Fruit fly (Drosophila melanogaster) whole organism, prepupa: ENCODE data around the gene fz3.

Experiments
- Blimp-1 ChIP-seq: fragments of 200-800 bp; sonication (Bioruptor generic); optimal IDR thresholded peaks from 3 replicates; lab custom pipeline; 2017; ENCODE audit warnings: missing biosample characterization, missing genetic modification characterization, mild to moderate bottlenecking, moderate library complexity, missing genetic modification reagents
- CG11294 ChIP-seq: fragments of 200-800 bp; sonication (Bioruptor generic); IDR thresholded peaks from 2 replicates; pipeline ENCODE4 v1.3.6; 2022; ENCODE audit warnings: missing biosample characterization, missing genetic modification characterization
- CG11762 ChIP-seq: fragments of 200-800 bp; sonication (Bioruptor generic); optimal IDR thresholded peaks from 3 replicates; lab custom pipeline; 2016; ENCODE audit warnings: missing biosample characterization, missing genetic modification characterization; ENCODE audit not compliant: insufficient read depth
- CG11902 ChIP-seq: fragments of 200-800 bp; sonication (Bioruptor generic); optimal IDR thresholded peaks from 3 replicates; lab custom pipeline; 2016; ENCODE audit warnings: missing biosample characterization, missing genetic modification characterization
- CG15336 ChIP-seq: fragments of 200-800 bp; sonication (Bioruptor generic); IDR thresholded peaks from 2 replicates; pipeline ENCODE4 v1.3.6; 2022; ENCODE audit warnings: missing biosample characterization, missing genetic modification characterization
- CG1621 ChIP-seq: fragments of 200-800 bp; sonication (Bioruptor generic); optimal IDR thresholded peaks from 3 replicates; lab custom pipeline; 2018; ENCODE audit warnings: missing biosample characterization, mild to moderate bottlenecking, missing genetic modification characterization
- CG3032 ChIP-seq: fragments of 200-800 bp; optimal IDR thresholded peaks from 2 replicates; lab custom pipeline; 2019; ENCODE audit warnings: missing biosample characterization, mild to moderate bottlenecking, missing genetic modification characterization, moderate library complexity
- CG31627 ChIP-seq: fragments of 200-800 bp; sonication (Bioruptor generic); optimal IDR thresholded peaks from 3 replicates; lab custom pipeline; 2016; ENCODE audit warnings: missing biosample characterization, missing genetic modification characterization
- CG32006 ChIP-seq: fragments of 200-800 bp; sonication (Bioruptor generic); optimal IDR thresholded peaks from 3 replicates; lab custom pipeline; 2017; ENCODE audit warnings: missing biosample characterization, mild to moderate bottlenecking, missing genetic modification characterization
- CG34406 ChIP-seq: fragments of 200-800 bp; sonication (Bioruptor generic); optimal IDR thresholded peaks from 3 replicates; lab custom pipeline; 2016; ENCODE audit warnings: missing biosample characterization, missing genetic modification characterization
- CG3919 ChIP-seq: fragments of 200-800 bp; sonication (Bioruptor generic); optimal IDR thresholded peaks from 3 replicates; lab custom pipeline; 2016; ENCODE audit warnings: missing biosample characterization, missing genetic modification characterization
- CG4318 ChIP-seq: fragments of 200-800 bp; sonication (Bioruptor generic); optimal IDR thresholded peaks from 3 replicates; lab custom pipeline; 2017; ENCODE audit warnings: missing biosample characterization, mild to moderate bottlenecking, missing genetic modification characterization
- CG6276 ChIP-seq: fragments of 200-800 bp; sonication (Bioruptor generic); optimal IDR thresholded peaks from 2 replicates; lab custom pipeline; 2017; ENCODE audit warnings: missing biosample characterization, mild to moderate bottlenecking, missing genetic modification characterization
- CG6792 ChIP-seq: fragments of 200-800 bp; sonication (Bioruptor generic); optimal IDR thresholded peaks from 3 replicates; lab custom pipeline; 2016; ENCODE audit warnings: missing biosample characterization, missing genetic modification characterization
- CG6808 ChIP-seq: fragments of 200-800 bp; sonication (Bioruptor generic); optimal IDR thresholded peaks from 3 replicates; lab custom pipeline; 2017; ENCODE audit warnings: missing biosample characterization, missing genetic modification characterization, mild to moderate bottlenecking, moderate library complexity, missing genetic modification reagents
- CG6854 ChIP-seq: fragments of 200-800 bp; sonication (Bioruptor generic); optimal IDR thresholded peaks from 2 replicates; lab custom pipeline; 2017; ENCODE audit warnings: missing biosample characterization, mild to moderate bottlenecking, missing genetic modification characterization
- CG8119 ChIP-seq: fragments of 200-800 bp; sonication (Bioruptor generic); IDR thresholded peaks from 3 replicates; pipeline ENCODE4 v1.3.6; 2022; ENCODE audit warnings: missing biosample characterization, missing genetic modification characterization
- CG8632 ChIP-seq: fragments of 200-800 bp; sonication (Bioruptor generic); optimal IDR thresholded peaks from 3 replicates; lab custom pipeline; 2016; ENCODE audit warnings: missing biosample characterization, missing genetic modification characterization
- CG9139 ChIP-seq: fragments of 200-800 bp; sonication (Bioruptor generic); optimal IDR thresholded peaks from 3 replicates; lab custom pipeline; 2017; ENCODE audit warnings: missing biosample characterization, mild to moderate bottlenecking, missing genetic modification characterization
- Eip75B ChIP-seq: fragments of 200-800 bp; sonication (Bioruptor generic); optimal IDR thresholded peaks from 3 replicates; lab custom pipeline; 2016; ENCODE audit warnings: missing biosample characterization, missing genetic modification characterization
- Eip78C ChIP-seq: fragments of 200-800 bp; sonication (Bioruptor generic); peaks from one replicate; lab custom pipeline; 2016; ENCODE audit warnings: missing biosample characterization, missing genetic modification characterization
- Eip93F ChIP-seq: fragments of 200-800 bp; sonication (Bioruptor generic); optimal IDR thresholded peaks from 2 replicates; lab custom pipeline; 2016; ENCODE audit warnings: missing biosample characterization, mild to moderate bottlenecking, missing genetic modification characterization
- Ets21C ChIP-seq: fragments of 200-800 bp; sonication (Bioruptor generic); optimal IDR thresholded peaks from 3 replicates; lab custom pipeline; 2016; ENCODE audit warnings: missing biosample characterization, missing genetic modification characterization
- Ets96B ChIP-seq: fragments of 200-800 bp; optimal IDR thresholded peaks from 2 replicates; lab custom pipeline; 2019; ENCODE audit warnings: missing biosample characterization, mild to moderate bottlenecking, missing genetic modification characterization, moderate library complexity
- Gug ChIP-seq: fragments of 200-800 bp; sonication (Bioruptor generic); IDR thresholded peaks from 2 replicates; pipeline ENCODE4 v1.3.6; 2022; ENCODE audit warnings: missing biosample characterization, missing genetic modification characterization
- Hr38 ChIP-seq: sonication (Bioruptor generic); optimal IDR thresholded peaks from 2 replicates; lab custom pipeline; 2016; ENCODE audit warnings: missing biosample characterization, missing genetic modification characterization
- Lpt ChIP-seq: fragments of 200-800 bp; sonication (Bioruptor generic); optimal IDR thresholded peaks from 3 replicates; lab custom pipeline; 2016; ENCODE audit warnings: missing biosample characterization, missing genetic modification characterization
- Met ChIP-seq: fragments of 200-800 bp; sonication (Bioruptor generic); optimal IDR thresholded peaks from 3 replicates; lab custom pipeline; 2016; ENCODE audit warnings: missing biosample characterization, missing genetic modification characterization
- Sox102F ChIP-seq: fragments of 200-800 bp; sonication (Bioruptor generic); optimal IDR thresholded peaks from 2 replicates; lab custom pipeline; 2016; ENCODE audit warnings: missing biosample characterization, mild to moderate bottlenecking, missing genetic modification characterization
- Sox14 ChIP-seq: fragments of 200-800 bp; sonication (Bioruptor generic); optimal IDR thresholded peaks from 3 replicates; lab custom pipeline; 2016; ENCODE audit warnings: missing biosample characterization, missing genetic modification characterization
- achi ChIP-seq: fragments of 200-800 bp; sonication (Bioruptor generic); optimal IDR thresholded peaks from 3 replicates; lab custom pipeline; 2016; ENCODE audit warnings: missing biosample characterization, missing genetic modification characterization
- acj6 ChIP-seq: fragments of 200-800 bp; sonication (Bioruptor generic); optimal IDR thresholded peaks from 3 replicates; lab custom pipeline; 2016; ENCODE audit warnings: missing biosample characterization, missing genetic modification characterization
- cyc ChIP-seq: fragments of 200-800 bp; sonication (Bioruptor generic); optimal IDR thresholded peaks from 3 replicates; lab custom pipeline; 2016; ENCODE audit warnings: missing biosample characterization, missing genetic modification characterization
- dac ChIP-seq: fragments of 200-800 bp; sonication (Bioruptor generic); optimal IDR thresholded peaks from 2 replicates; lab custom pipeline; 2017; ENCODE audit warnings: missing biosample characterization, mild to moderate bottlenecking, missing genetic modification characterization
- dsx ChIP-seq: fragments of 200-800 bp; optimal IDR thresholded peaks from 3 replicates; lab custom pipeline; 2019; ENCODE audit warnings: missing biosample characterization, mild to moderate bottlenecking, missing genetic modification characterization, moderate library complexity; ENCODE audit not compliant: poor library complexity, severe bottlenecking
- eg ChIP-seq: fragments of 200-800 bp; sonication (Bioruptor generic); IDR thresholded peaks from 3 replicates; pipeline ENCODE4 v1.3.6; 2022; ENCODE audit warnings: missing biosample characterization, missing genetic modification characterization
- esn ChIP-seq: fragments of 200-800 bp; sonication (Bioruptor generic); optimal IDR thresholded peaks from 2 replicates; lab custom pipeline; 2016; ENCODE audit warnings: missing biosample characterization, mild to moderate bottlenecking, missing genetic modification characterization, moderate library complexity
- fd59A ChIP-seq: fragments of 200-800 bp; sonication (Bioruptor generic); optimal IDR thresholded peaks from 2 replicates; lab custom pipeline; 2017; ENCODE audit warnings: missing biosample characterization, mild to moderate bottlenecking, missing genetic modification characterization, missing genetic modification reagents
- fd85E ChIP-seq: fragments of 200-800 bp; sonication (Bioruptor generic); optimal IDR thresholded peaks from 3 replicates; lab custom pipeline; 2016; ENCODE audit warnings: missing biosample characterization, missing genetic modification characterization
- net ChIP-seq: fragments of 200-800 bp; sonication (Bioruptor generic); optimal IDR thresholded peaks from 3 replicates; lab custom pipeline; 2016; ENCODE audit warnings: missing biosample characterization, missing genetic modification characterization
- pdm3 ChIP-seq: fragments of 200-800 bp; sonication (Bioruptor generic); optimal IDR thresholded peaks from 3 replicates; lab custom pipeline; 2016; ENCODE audit warnings: missing biosample characterization, missing genetic modification characterization
- salr ChIP-seq, 2 experiments: fragments of 200-800 bp; sonication (Bioruptor generic); optimal IDR thresholded peaks; 3 replicates each; lab custom pipeline; 2016 to 2018; ENCODE audit warnings: missing biosample characterization in 2 of 2, missing genetic modification characterization in 2 of 2, mild to moderate bottlenecking in 1 of 2
- ss ChIP-seq, 2 experiments: fragments of 200-800 bp; sonication (Bioruptor generic); optimal IDR thresholded peaks; 2 replicates in 1 of 2; 3 replicates in 1 of 2; lab custom pipeline; 2017 to 2018; ENCODE audit warnings: mild to moderate bottlenecking in 2 of 2, missing biosample characterization in 2 of 2, missing genetic modification characterization in 2 of 2, moderate library complexity in 1 of 2
- svp ChIP-seq: fragments of 200-800 bp; sonication (Bioruptor generic); peaks from one replicate; lab custom pipeline; 2016; ENCODE audit warnings: missing biosample characterization, missing genetic modification characterization
- topi ChIP-seq: fragments of 200-800 bp; sonication (Bioruptor generic); optimal IDR thresholded peaks from 3 replicates; lab custom pipeline; 2016; ENCODE audit warnings: missing biosample characterization, missing genetic modification characterization

fz3 gene

DNA sequence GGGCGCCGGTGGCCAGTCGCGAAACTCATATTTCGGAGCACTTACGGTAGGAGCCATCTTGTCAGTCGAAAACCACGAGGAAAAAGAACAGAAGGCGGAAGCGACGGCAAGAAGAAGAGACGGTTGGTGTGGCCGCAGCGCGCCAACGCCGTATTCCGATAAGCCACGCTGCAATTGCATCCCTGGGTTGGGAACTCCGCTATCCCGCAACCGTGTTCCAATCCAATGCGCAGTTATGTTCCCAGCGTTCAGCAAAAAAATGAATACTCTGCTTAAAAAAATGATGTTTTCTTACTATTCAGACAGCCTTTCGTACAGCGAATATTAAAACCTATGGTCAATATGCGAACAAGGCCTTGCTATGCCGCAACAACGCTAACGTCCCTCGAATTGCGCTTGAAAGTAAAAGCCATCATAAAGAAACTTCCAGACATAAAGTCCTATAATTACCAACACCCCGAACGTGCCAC lies 4.7 kb upstream of the fz3 start, which contains the start of gene RpL22 (continued):
- TF ChIP-seq dac (GFP tag; lab: Kevin White, UChicago) = peak; percentile 55
- peak; percentile 70 for TF ChIP-seq CG31627
- no peak for TF ChIP-seq CG11294 (GFP tag; lab: Robert Waterston, UW)
- TF ChIP-seq CG6276 (GFP tag; lab: Kevin White, UChicago) = peak; percentile 26
- TF ChIP-seq CG34406 (GFP tag; lab: Kevin White, UChicago) = peak; percentile 72
- peak; percentile 78 for TF ChIP-seq CG1621 (tag; lab: Kevin White, UChicago)
- TF ChIP-seq CG32006 (GFP tag; lab: Kevin White, UChicago) = peak; percentile 36
- peak; percentile 80 for TF ChIP-seq Met
- TF ChIP-seq pdm3 = peak; percentile 67
- peak; percentile 41; the same call in 1 of the 2 replicates for TF ChIP-seq Gug (GFP tag; lab: Robert Waterston, UW)
- TF ChIP-seq Sox14 (GFP tag; lab: Kevin White, UChicago) = peak; percentile 87
- peak; percentile 74 for TF ChIP-seq CG6792 (GFP tag; lab: Kevin White, UChicago)
- peak; percentile 91 for TF ChIP-seq Eip78C (GFP tag; lab: Kevin White, UChicago)
- TF ChIP-seq CG3919 (GFP tag; lab: Kevin White, UChicago) = peak; percentile 77
- TF ChIP-seq CG4318 = no peak
- TF ChIP-seq dsx = peak; percentile 3
- no peak for TF ChIP-seq Eip93F (GFP tag; lab: Kevin White, UChicago)
- TF ChIP-seq Hr38 = no peak
- peak; percentile 50 for TF ChIP-seq fd85E (GFP tag; lab: Kevin White, UChicago)
- TF ChIP-seq ss (GFP tag; optimal IDR thresholded peaks at IDR 0.05; lab: Kevin White, UChicago) = peak; percentile 63 to 84
- TF ChIP-seq Ets21C = peak; percentile 42
- peak; percentile 32 for TF ChIP-seq Lpt
- TF ChIP-seq CG8632 (GFP tag; lab: Kevin White, UChicago) = peak; percentile 43
- TF ChIP-seq Ets96B (tag; lab: Kevin White, UChicago) = peak; percentile 28
- TF ChIP-seq CG15336 (GFP tag; lab: Robert Waterston, UW) = peak; percentile 56; the same call in 1 of the 2 replicates
- TF ChIP-seq CG11902 (GFP tag; lab: Kevin White, UChicago) = peak; percentile 50
- TF ChIP-seq achi (GFP tag; lab: Kevin White, UChicago) = peak; percentile 60

DNA sequence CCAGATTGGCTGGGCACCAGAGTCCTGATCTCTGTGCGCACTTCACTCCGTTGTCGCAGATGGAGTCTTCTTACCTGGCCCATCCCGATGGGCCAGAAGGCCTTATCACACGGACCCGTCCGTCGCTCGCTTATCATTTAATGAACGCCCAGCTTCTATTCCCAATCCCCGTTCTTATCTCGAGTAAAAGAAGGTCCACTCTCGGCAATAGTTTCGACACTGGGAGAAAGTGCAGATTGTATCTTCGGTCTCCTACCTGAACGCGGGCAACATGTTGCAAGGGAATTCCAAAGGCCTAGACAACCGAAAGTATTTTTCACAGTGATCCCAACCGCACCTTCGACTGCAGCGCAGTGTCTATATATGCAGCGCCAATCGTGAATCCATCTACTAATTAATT lies 3.7 kb upstream of the fz3 start:
- TF ChIP-seq Eip75B (GFP tag; lab: Kevin White, UChicago) = no peak
- TF ChIP-seq CG6854 (GFP tag; lab: Kevin White, UChicago) = no peak
- TF ChIP-seq cyc = no peak
- TF ChIP-seq ss (GFP tag; optimal IDR thresholded peaks at IDR 0.05; lab: Kevin White, UChicago) = no peak
- TF ChIP-seq achi (GFP tag; lab: Kevin White, UChicago) = no peak
- no peak for TF ChIP-seq CG11902 (GFP tag; lab: Kevin White, UChicago)
- TF ChIP-seq fd85E (GFP tag; lab: Kevin White, UChicago) = no peak
- TF ChIP-seq dsx = peak; percentile 7
- TF ChIP-seq svp (GFP tag; lab: Kevin White, UChicago) = peak; percentile 41
- TF ChIP-seq CG8119 (GFP tag; lab: Robert Waterston, UW) = no peak
- TF ChIP-seq topi (GFP tag; lab: Kevin White, UChicago) = no peak
- TF ChIP-seq net (GFP tag; lab: Kevin White, UChicago) = peak; percentile 5
- TF ChIP-seq CG34406 (GFP tag; lab: Kevin White, UChicago) = no peak
- TF ChIP-seq CG3032 (tag; lab: Kevin White, UChicago) = no peak
- TF ChIP-seq CG6808 (GFP tag; lab: Kevin White, UChicago) = peak; percentile 6
- TF ChIP-seq CG9139 (GFP tag; lab: Kevin White, UChicago) = no peak
- TF ChIP-seq esn (GFP tag; lab: Kevin White, UChicago) = no peak
- no peak for TF ChIP-seq Eip93F (GFP tag; lab: Kevin White, UChicago)
- TF ChIP-seq CG8632 (GFP tag; lab: Kevin White, UChicago) = no peak
- peak; percentile 12 for TF ChIP-seq fd59A
- no peak for TF ChIP-seq CG6276 (GFP tag; lab: Kevin White, UChicago)
- TF ChIP-seq salr (GFP tag; optimal IDR thresholded peaks at IDR 0.05; lab: Kevin White, UChicago) = no peak
- TF ChIP-seq Blimp-1 (GFP tag; lab: Kevin White, UChicago) = no peak
- no peak for TF ChIP-seq CG15336 (GFP tag; lab: Robert Waterston, UW)
- no peak for TF ChIP-seq Sox102F (GFP tag; lab: Kevin White, UChicago)
- TF ChIP-seq CG4318 = no peak
- TF ChIP-seq Ets96B (tag; lab: Kevin White, UChicago) = no peak
- TF ChIP-seq eg (GFP tag; lab: Robert Waterston, UW) = no peak
- no peak for TF ChIP-seq CG31627
- no peak for TF ChIP-seq Lpt
- no peak for TF ChIP-seq Gug (GFP tag; lab: Robert Waterston, UW)
- peak; percentile 4 for TF ChIP-seq Eip78C (GFP tag; lab: Kevin White, UChicago)
- no peak for TF ChIP-seq acj6
- TF ChIP-seq CG11762 (GFP tag; lab: Kevin White, UChicago) = no peak
